Worm (Caenorhabditis elegans): ENCODE data around the gene folt-1.
A peak's percentile ranks its signal among the peaks of the same experiment; 100 is the strongest.

folt-1 gene

DNA sequence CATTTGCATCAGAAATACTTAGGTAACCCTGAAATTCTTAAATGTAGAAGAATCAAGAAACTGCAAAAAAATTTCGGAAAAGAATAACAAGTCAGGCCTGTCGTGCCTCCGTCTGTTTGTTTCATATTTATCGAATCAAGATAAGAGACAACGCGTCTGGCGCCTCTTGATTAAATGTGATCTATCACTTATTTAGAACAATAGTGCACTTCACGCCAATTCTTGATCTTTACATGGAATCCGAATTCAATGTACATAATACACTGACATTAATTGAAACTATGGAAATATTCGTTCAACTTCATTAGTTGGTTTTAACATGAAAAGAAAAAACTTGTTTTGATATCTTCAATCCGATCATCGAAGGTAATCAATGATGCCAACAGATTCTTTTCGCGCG is 18.8 kb upstream of the folt-1 start, which contains the start of gene mboa-2:
TSS of gene mboa-2 (minus strand) at position 28 of the 400 bp plus-strand sequence.
- TF ChIP-seq ceh-9 (tag; optimal IDR thresholded peaks at IDR 0.05): no peak
- TF ChIP-seq elt-2 (tag; optimal IDR thresholded peaks at IDR 0.05): peak; percentile 60
- no peak for TF ChIP-seq fos-1 (tag; optimal IDR thresholded peaks at IDR 0.05)
- no peak for TF ChIP-seq nhr-28 (tag; optimal IDR thresholded peaks at IDR 0.05)
- TF ChIP-seq unc-39 (tag; optimal IDR thresholded peaks at IDR 0.05): no peak
- TF ChIP-seq ceh-16 (tag; optimal IDR thresholded peaks at IDR 0.05): no peak
- no peak for TF ChIP-seq lin-15B (tag; optimal IDR thresholded peaks at IDR 0.05)
- peak; percentile 1 for TF ChIP-seq ceh-28 (tag; optimal IDR thresholded peaks at IDR 0.05)
- TF ChIP-seq sea-2 (GFP tag; optimal IDR thresholded peaks at IDR 0.05): no peak
- no peak for TF ChIP-seq snpc-4 (tag; optimal IDR thresholded peaks at IDR 0.05)
- peak; percentile 22 for TF ChIP-seq ceh-82 (tag; optimal IDR thresholded peaks at IDR 0.05)
- TF ChIP-seq daf-12 (tag; optimal IDR thresholded peaks at IDR 0.05): no peak
- no peak for TF ChIP-seq unc-62 (GFP tag; optimal IDR thresholded peaks at IDR 0.05)
- peak; percentile 10 for TF ChIP-seq nfya-1 (tag; optimal IDR thresholded peaks at IDR 0.05; ENCODE audit: insufficient read depth)
- no peak for TF ChIP-seq zag-1 (tag; optimal IDR thresholded peaks at IDR 0.05)
- TF ChIP-seq nhr-11 (tag; optimal IDR thresholded peaks at IDR 0.05): no peak
- TF ChIP-seq nhr-43 (tag; optimal IDR thresholded peaks at IDR 0.05; ENCODE audit: poor library complexity, severe bottlenecking): peak; percentile 49
- TF ChIP-seq fkh-10 (GFP tag; optimal IDR thresholded peaks at IDR 0.05): no peak
- TF ChIP-seq skn-1 (tag; optimal IDR thresholded peaks at IDR 0.05): no peak
- no peak for TF ChIP-seq ZK546.5 (tag; optimal IDR thresholded peaks at IDR 0.05)
- TF ChIP-seq pqm-1 (tag; optimal IDR thresholded peaks at IDR 0.05): peak; percentile 15
- TF ChIP-seq ztf-11 (tag; optimal IDR thresholded peaks at IDR 0.05): no peak
- TF ChIP-seq aly-2 (tag; optimal IDR thresholded peaks at IDR 0.05): no peak
- TF ChIP-seq elt-1 (tag; optimal IDR thresholded peaks at IDR 0.05): peak; percentile 42
- no peak for TF ChIP-seq R02D3.7 (tag; optimal IDR thresholded peaks at IDR 0.05)
- no peak for TF ChIP-seq nhr-23 (tag; optimal IDR thresholded peaks at IDR 0.05)
- TF ChIP-seq mdl-1 (tag; optimal IDR thresholded peaks at IDR 0.05): no peak
- TF ChIP-seq ama-1 (optimal IDR thresholded peaks at IDR 0.05): peak; percentile 11
- TF ChIP-seq nhr-76 (tag; optimal IDR thresholded peaks at IDR 0.05): no peak
- no peak for TF ChIP-seq mml-1 (tag; optimal IDR thresholded peaks at IDR 0.05)
- TF ChIP-seq nhr-25 (tag; optimal IDR thresholded peaks at IDR 0.05): peak; percentile 54
- TF ChIP-seq fkh-2 (tag; optimal IDR thresholded peaks at IDR 0.05): no peak
- no peak for TF ChIP-seq nhr-12 (tag; optimal IDR thresholded peaks at IDR 0.05)

DNA sequence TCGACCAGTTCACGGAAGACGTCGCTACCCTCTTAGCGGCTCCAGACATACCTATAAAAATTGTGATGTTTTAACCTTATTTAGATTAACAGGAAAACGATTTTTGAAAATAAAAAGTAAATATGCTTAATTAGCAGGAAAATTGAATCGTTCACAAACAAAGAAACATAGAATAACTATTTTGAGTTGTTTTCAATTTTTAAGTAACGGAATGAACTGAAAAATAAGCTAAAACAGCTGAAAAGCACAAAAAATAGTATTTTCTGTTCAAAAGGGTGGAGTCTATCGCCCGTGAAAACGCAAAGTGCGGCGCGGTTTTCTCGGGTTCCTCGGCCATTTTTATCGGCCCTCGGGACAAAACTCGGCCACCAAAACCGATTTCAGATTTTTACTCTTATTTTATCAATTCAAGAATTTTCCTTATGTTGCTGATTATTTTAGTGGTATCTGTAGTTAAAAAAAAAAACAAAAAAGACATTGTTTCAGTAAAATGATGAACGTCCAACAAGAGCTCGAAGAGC is 17.4 kb upstream of the folt-1 start, which contains the start of the genes atp-5 and lmtr-3:
TSS of gene atp-5 (minus strand) at position 51 of the 521 bp plus-strand sequence.
TSS of gene lmtr-3 (plus strand) at position 370 of the 521 bp plus-strand sequence.
- TF ChIP-seq nfya-1 (tag; optimal IDR thresholded peaks at IDR 0.05; ENCODE audit: insufficient read depth) (peak; percentile 74), lin-15B (tag; optimal IDR thresholded peaks at IDR 0.05) (peak; percentile 85), nhr-237 (tag; optimal IDR thresholded peaks at IDR 0.05) (no peak), mdl-1 (tag; optimal IDR thresholded peaks at IDR 0.05) (no peak), skn-1 (tag; optimal IDR thresholded peaks at IDR 0.05) (no peak), lin-39 (tag; optimal IDR thresholded peaks at IDR 0.05) (peak; percentile 65), hmg-11 (tag; optimal IDR thresholded peaks at IDR 0.05) (peak; percentile 80), lsy-12 (tag; optimal IDR thresholded peaks at IDR 0.05) (peak; percentile 52), ztf-11 (tag; optimal IDR thresholded peaks at IDR 0.05) (no peak), elt-2 (tag; optimal IDR thresholded peaks at IDR 0.05) (peak; percentile 64), nhr-25 (tag; optimal IDR thresholded peaks at IDR 0.05) (peak; percentile 64), ceh-82 (tag; optimal IDR thresholded peaks at IDR 0.05) (no peak), nhr-77 (tag; optimal IDR thresholded peaks at IDR 0.05) (no peak), elt-3 (tag; optimal IDR thresholded peaks at IDR 0.05) (no peak), ztf-4 (tag; optimal IDR thresholded peaks at IDR 0.05) (no peak), elt-1 (tag; optimal IDR thresholded peaks at IDR 0.05) (no peak), ZK546.5 (tag; optimal IDR thresholded peaks at IDR 0.05) (no peak), nhr-23 (tag; optimal IDR thresholded peaks at IDR 0.05) (peak; percentile 52), nhr-43 (tag; optimal IDR thresholded peaks at IDR 0.05; ENCODE audit: poor library complexity, severe bottlenecking) (peak; percentile 91), ceh-16 (tag; optimal IDR thresholded peaks at IDR 0.05) (no peak), R02D3.7 (tag; optimal IDR thresholded peaks at IDR 0.05) (peak; percentile 14), fkh-10 (GFP tag; optimal IDR thresholded peaks at IDR 0.05) (no peak), eor-1 (tag; optimal IDR thresholded peaks at IDR 0.05) (no peak), snpc-4 (tag; optimal IDR thresholded peaks at IDR 0.05) (peak; percentile 81), pha-4 (tag; optimal IDR thresholded peaks at IDR 0.05) (peak; percentile 81), pqm-1 (tag; optimal IDR thresholded peaks at IDR 0.05) (peak; percentile 42)
